Fruit fly (Drosophila melanogaster) whole organism, pupa: ENCODE results near the gene Cyp4d1.

Source experiments
- CG12605 ChIP-seq: fragments of 200-800 bp; sonication (Bioruptor generic); IDR thresholded peaks from 2 replicates; pipeline ENCODE4 v1.3.6; 2022; ENCODE audit warnings: missing biosample characterization, missing genetic modification characterization
- CG8159 ChIP-seq: fragments of 200-800 bp; sonication (Bioruptor generic); optimal IDR thresholded peaks from 3 replicates; lab custom pipeline; 2018; ENCODE audit warnings: missing biosample characterization, mild to moderate bottlenecking, missing genetic modification characterization, moderate library complexity
- Snoo ChIP-seq: fragments of 200-800 bp; sonication (Bioruptor generic); optimal IDR thresholded peaks from 3 replicates; lab custom pipeline; 2017; ENCODE audit warnings: missing biosample characterization, mild to moderate bottlenecking, missing genetic modification characterization, inconsistent platforms

DNA sequence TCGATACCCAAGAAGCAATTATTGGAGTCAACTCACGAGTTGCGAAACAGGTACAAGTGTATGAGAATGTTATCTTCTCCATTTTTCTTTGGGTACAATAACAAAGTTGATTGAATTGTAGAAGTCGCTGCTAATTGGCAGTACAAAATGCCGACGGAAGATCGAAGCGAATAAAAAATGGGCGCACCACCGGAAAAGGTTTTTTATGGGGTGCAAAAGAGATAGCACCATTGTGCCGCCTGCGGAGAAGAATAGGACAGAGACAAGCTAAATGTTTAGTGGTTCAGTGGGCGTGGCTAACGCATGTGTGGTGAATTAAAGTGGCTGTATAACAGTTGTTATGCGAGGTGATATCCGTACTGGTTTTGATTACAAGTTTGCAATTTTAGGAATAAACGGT is 21.5 kb downstream of the Cyp4d1 start:
- TF ChIP-seq Snoo (tag; lab: Kevin White, UChicago) (no peak), CG8159 (tag; lab: Kevin White, UChicago) (no peak), CG12605 (GFP tag; lab: Robert Waterston, UW) (peak; percentile 30; the same call in 1 of the 2 replicates)
